Worm (Caenorhabditis elegans) whole organism, midembryonic: Measurements from ENCODE around the gene lron-12.

Experiments
- T22C8.4 ChIP-seq: fragments of 200-800 bp; sonication (Bioruptor generic); IDR thresholded peaks from 2 replicates; pipeline ENCODE4 v1.3.6; 2022; ENCODE audit warnings: missing genetic modification characterization, missing compliant biosample characterization
- klf-2 ChIP-seq: fragments of 200-800 bp; sonication (Bioruptor generic); conservative IDR thresholded peaks from 2 replicates; pipeline ENCODE4 v1.3.6; 2022; ENCODE audit warnings: missing genetic modification reagents, missing genetic modification characterization, missing compliant biosample characterization
- ztf-23 ChIP-seq: fragments of 200-800 bp; sonication (Bioruptor generic); IDR thresholded peaks from 2 replicates; pipeline ENCODE4 v1.3.6; 2022; ENCODE audit warnings: missing genetic modification reagents, missing genetic modification characterization, missing compliant biosample characterization
- ztf-29 ChIP-seq: fragments of 200-800 bp; sonication (Bioruptor generic); IDR thresholded peaks from 2 replicates; pipeline ENCODE4 v1.3.6; 2022; ENCODE audit warnings: missing genetic modification reagents, missing genetic modification characterization, missing compliant biosample characterization

DNA sequence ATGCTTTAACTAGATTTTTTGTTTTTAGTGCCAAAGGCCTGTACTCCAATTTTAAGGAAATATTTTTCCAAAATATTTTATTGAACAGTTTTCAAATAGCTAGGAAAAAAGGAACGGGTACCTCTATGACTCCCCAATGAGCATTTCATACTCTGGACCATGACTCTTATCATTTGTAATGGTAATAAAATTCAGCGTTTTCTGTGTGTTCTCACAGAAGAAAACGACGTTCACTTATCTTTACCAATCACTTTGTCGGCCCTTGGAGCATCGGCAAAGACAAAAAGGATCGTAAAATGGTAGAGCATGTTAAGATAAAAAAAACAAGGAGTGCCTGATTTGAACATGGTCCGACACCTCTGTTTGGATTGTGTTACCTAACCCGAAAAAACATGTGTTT lies 30.7 kb downstream of the lron-12 start:
- TF ChIP-seq klf-2 (GFP tag; lab: Robert Waterston, UW) (no peak), T22C8.4 (GFP tag; lab: Robert Waterston, UW) (no peak), ztf-23 (GFP tag; lab: Robert Waterston, UW) (no peak), ztf-29 (no peak)
